Fruit fly (Drosophila melanogaster): Measurements from ENCODE around the gene Rev1.
A peak's percentile ranks its signal among the peaks of the same experiment; 100 is the strongest.

Gene Rev1

dm6 chr3L:626498-627369 lies 27.4 kb upstream of the Rev1 start (continued):
- TF ChIP-seq insv (GFP tag; optimal IDR thresholded peaks at IDR 0.05) (no peak), pho (GFP tag; optimal IDR thresholded peaks at IDR 0.05) (no peak), abd-A (tag; optimal IDR thresholded peaks at IDR 0.05) (peak; percentile 64), Mad (GFP tag; optimal IDR thresholded peaks at IDR 0.05) (no peak), ranshi (GFP tag; IDR thresholded peaks at IDR 0.05) (peak; percentile 47; the same call in 1 of the 2 replicates), Taf1 (GFP tag; IDR thresholded peaks at IDR 0.05) (no peak; the same call in 1 of the 2 replicates), Dfd (GFP tag; optimal IDR thresholded peaks at IDR 0.05) (no peak), CG33557 (GFP tag; optimal IDR thresholded peaks at IDR 0.05) (no peak), tx (GFP tag; optimal IDR thresholded peaks at IDR 0.05) (no peak), p53 (GFP tag; optimal IDR thresholded peaks at IDR 0.05) (no peak), CG8388 (GFP tag; optimal IDR thresholded peaks at IDR 0.05) (peak; percentile 16), CG8281 (tag; optimal IDR thresholded peaks at IDR 0.05) (peak; percentile 2), kay (GFP tag; optimal IDR thresholded peaks at IDR 0.05) (no peak), CG9609 (GFP tag; optimal IDR thresholded peaks at IDR 0.05) (peak; percentile 38), CG14050 (GFP tag; IDR thresholded peaks at IDR 0.05) (peak; percentile 23; the same call in 1 of the 3 replicates), hkb (optimal IDR thresholded peaks at IDR 0.05) (no peak), hkb (GFP tag; IDR thresholded peaks at IDR 0.05) (peak; percentile 33), CG11093 (GFP tag; IDR thresholded peaks at IDR 0.05) (no peak; the same call in 2 of the 3 replicates), sima (GFP tag; optimal IDR thresholded peaks at IDR 0.05) (no peak), Bdp1 (GFP tag; optimal IDR thresholded peaks at IDR 0.05) (no peak), CG4360 (GFP tag; IDR thresholded peaks at IDR 0.05) (peak; percentile 52; the same call in 1 of the 2 replicates), CG1529 (GFP tag; optimal IDR thresholded peaks at IDR 0.05) (no peak), gfzf (GFP tag; optimal IDR thresholded peaks at IDR 0.05) (no peak), CG4328 (GFP tag; optimal IDR thresholded peaks at IDR 0.05) (no peak), sqz (GFP tag; optimal IDR thresholded peaks at IDR 0.05) (peak; percentile 66), crol (GFP tag; IDR thresholded peaks at IDR 0.05) (peak; percentile 90), gt (GFP tag; IDR thresholded peaks at IDR 0.05) (no peak), Doc3 (GFP tag; IDR thresholded peaks at IDR 0.05; ENCODE audit: partially characterized antibody) (no peak), CG13424 (tag; optimal IDR thresholded peaks at IDR 0.05) (peak; percentile 20), BtbVII (GFP tag; optimal IDR thresholded peaks at IDR 0.05) (peak; percentile 52), Lhr (GFP tag; optimal IDR thresholded peaks at IDR 0.05) (no peak), B-H2 (GFP tag; optimal IDR thresholded peaks at IDR 0.05) (no peak), Dp (GFP tag; optimal IDR thresholded peaks at IDR 0.05) (no peak), CG1602 (GFP tag; optimal IDR thresholded peaks at IDR 0.05) (peak; percentile 33), CG12769 (tag; optimal IDR thresholded peaks at IDR 0.05) (peak; percentile 97), tin (GFP tag; optimal IDR thresholded peaks at IDR 0.05) (no peak), Atf-2 (GFP tag; optimal IDR thresholded peaks at IDR 0.05) (peak; percentile 10), rib (GFP tag; IDR thresholded peaks at IDR 0.05) (no peak), CG14667 (GFP tag; IDR thresholded peaks at IDR 0.05) (peak; percentile 59), MTF-1 (GFP tag; optimal IDR thresholded peaks at IDR 0.05; ENCODE audit: borderline replicate concordance) (no peak), stc (GFP tag; IDR thresholded peaks at IDR 0.05) (no peak), Ssrp (tag; optimal IDR thresholded peaks at IDR 0.05) (peak; percentile 45), Doc2 (GFP tag; IDR thresholded peaks at IDR 0.05) (no peak), Optix (GFP tag; IDR thresholded peaks at IDR 0.05) (no peak), vnd (GFP tag; IDR thresholded peaks at IDR 0.05; ENCODE audit: partially characterized antibody) (no peak), CG10462 (GFP tag; optimal IDR thresholded peaks at IDR 0.05) (peak; percentile 12), slbo (GFP tag; IDR thresholded peaks at IDR 0.05) (peak; percentile 76), Fer3 (tag; optimal IDR thresholded peaks at IDR 0.05) (peak; percentile 38), otp (GFP tag; IDR thresholded peaks at IDR 0.05) (peak; percentile 8; the same call in 2 of the 3 replicates), vvl (GFP tag; IDR thresholded peaks at IDR 0.05) (peak; percentile 44; the same call in 1 of the 2 replicates)
